Worm (Caenorhabditis elegans) whole organism, midembryonic: ENCODE measurements around the gene eri-3.

ENCODE experiments used
- cog-1 ChIP-seq: sonication (generic microtip); optimal IDR thresholded peaks from 2 replicates; lab custom pipeline; 2016; ENCODE audit warnings: missing genetic modification characterization, missing compliant biosample characterization
- flt-1 ChIP-seq: fragments of 200-800 bp; sonication (Bioruptor generic); IDR thresholded peaks from 2 replicates; pipeline ENCODE4 v1.3.6; 2022; ENCODE audit warnings: missing genetic modification characterization, missing compliant biosample characterization
- med-1 ChIP-seq: sonication (generic microtip); optimal IDR thresholded peaks from 2 replicates; lab custom pipeline; 2017; ENCODE audit warnings: missing genetic modification characterization, mild to moderate bottlenecking, missing compliant biosample characterization, antibody characterized with exemption, missing genetic modification reagents; ENCODE audit not compliant: insufficient read depth

- no peak for TF ChIP-seq flt-1 (GFP tag; lab: Robert Waterston, UW)
- TF ChIP-seq med-1 (GFP tag; lab: Kevin White, UChicago): no peak
- no peak for TF ChIP-seq cog-1 (tag; lab: Kevin White, UChicago)
These were observed 39.9 kb downstream of the eri-3 start, which contains the start of gene T23F4.2 for ce11 chrII:1163275-1163674.
